Fruit fly (Drosophila melanogaster) whole organism, embryonic: ENCODE results near the gene CG31525.

Source experiments
- B-H2 ChIP-seq: fragments of 200-800 bp; sonication (Bioruptor generic); optimal IDR thresholded peaks from 2 replicates; lab custom pipeline; 2018; ENCODE audit warnings: missing biosample characterization, mild to moderate bottlenecking, missing genetic modification characterization
- CG34376 ChIP-seq: fragments of 200-800 bp; sonication (Bioruptor generic); optimal IDR thresholded peaks from 2 replicates; lab custom pipeline; 2018; ENCODE audit warnings: missing biosample characterization, mild to moderate bottlenecking, missing genetic modification characterization
- CG43689 ChIP-seq: fragments of 200-800 bp; sonication (Bioruptor generic); IDR thresholded peaks from 2 replicates; pipeline ENCODE4 v1.3.6; 2022; ENCODE audit warnings: missing biosample characterization, missing genetic modification characterization
- CG6254 ChIP-seq: fragments of 200-800 bp; sonication (Bioruptor generic); optimal IDR thresholded peaks from 3 replicates; lab custom pipeline; 2017; ENCODE audit warnings: mild to moderate bottlenecking, missing biosample characterization, missing genetic modification reagents, missing genetic modification characterization
- Gug ChIP-seq: fragments of 200-800 bp; sonication (Bioruptor generic); IDR thresholded peaks from 4 replicates; pipeline ENCODE4 v1.3.6; 2022; ENCODE audit warnings: missing biosample characterization, missing genetic modification characterization
- HmgZ ChIP-seq: fragments of 200-800 bp; sonication (Bioruptor generic); optimal IDR thresholded peaks from 2 replicates; lab custom pipeline; 2018; ENCODE audit warnings: missing biosample characterization, mild to moderate bottlenecking, missing genetic modification characterization
- Ravus ChIP-seq: fragments of 200-800 bp; sonication (Bioruptor generic); IDR thresholded peaks from 2 replicates; pipeline ENCODE4 v1.3.6; 2022; ENCODE audit warnings: missing biosample characterization, missing genetic modification characterization
- oc ChIP-seq: fragments of 200-800 bp; sonication (Bioruptor generic); optimal IDR thresholded peaks from 2 replicates; lab custom pipeline; 2018; ENCODE audit warnings: missing biosample characterization, mild to moderate bottlenecking, missing genetic modification characterization, moderate library complexity

dm6 chr3R:4433441-4434077 lies 6.7 kb downstream of the CG31525 start, which contains the start of the genes eIF3a and CG1074:
- TF ChIP-seq B-H2 (GFP tag; lab: Kevin White, UChicago) = peak; percentile 89
- TF ChIP-seq CG34376 = peak; percentile 89
- TF ChIP-seq oc (tag; lab: Kevin White, UChicago) = no peak
- peak; percentile 56; the same call in 1 of the 4 replicates for TF ChIP-seq Gug (GFP tag; lab: Robert Waterston, UW)
- no peak for TF ChIP-seq CG6254
- no peak for TF ChIP-seq CG43689 (GFP tag; lab: Robert Waterston, UW)
- peak; percentile 87 for TF ChIP-seq HmgZ (tag; lab: Kevin White, UChicago)
- no peak for TF ChIP-seq Ravus (GFP tag; lab: Robert Waterston, UW)
